Worm (Caenorhabditis elegans) whole organism, late embryonic: ENCODE data around the gene sdpn-1.

ENCODE experiments used
- C08G9.2 ChIP-seq: sonication (generic microtip); optimal IDR thresholded peaks from 2 replicates; lab custom pipeline; 2016; ENCODE audit warnings: mild to moderate bottlenecking, missing genetic modification characterization, moderate library complexity, missing compliant biosample characterization
- F13H6.1 ChIP-seq: sonication (generic microtip); optimal IDR thresholded peaks from 2 replicates; lab custom pipeline; 2016; ENCODE audit warnings: missing genetic modification characterization, missing compliant biosample characterization
- K02D7.2 ChIP-seq: sonication (generic microtip); optimal IDR thresholded peaks from 2 replicates; lab custom pipeline; 2017; ENCODE audit warnings: mild to moderate bottlenecking, missing genetic modification characterization, missing compliant biosample characterization
- K09A11.1 ChIP-seq: sonication (generic microtip); optimal IDR thresholded peaks from 2 replicates; lab custom pipeline; 2017; ENCODE audit warnings: antibody characterized with exemption, mild to moderate bottlenecking, missing genetic modification characterization, missing compliant biosample characterization; ENCODE audit not compliant: insufficient read depth
- T23F11.4 ChIP-seq: fragments of 200-800 bp; sonication (Bioruptor generic); optimal IDR thresholded peaks from 2 replicates; lab custom pipeline; 2018; ENCODE audit warnings: mild to moderate bottlenecking, missing genetic modification characterization, missing compliant biosample characterization
- Y22D7AL.16 ChIP-seq: sonication (generic microtip); optimal IDR thresholded peaks from 2 replicates; lab custom pipeline; 2016; ENCODE audit warnings: missing genetic modification characterization, missing compliant biosample characterization
- ahr-1 ChIP-seq: sonication (generic microtip); optimal IDR thresholded peaks from 2 replicates; lab custom pipeline; 2016; ENCODE audit warnings: missing genetic modification characterization, missing compliant biosample characterization
- ama-1 ChIP-seq: fragments of 150-350 bp; optimal IDR thresholded peaks from 2 replicates; lab custom pipeline; 2014
- ceh-14 ChIP-seq: sonication (generic microtip); optimal IDR thresholded peaks from 2 replicates; lab custom pipeline; 2016; ENCODE audit warnings: missing genotype, missing genetic modification characterization, missing compliant biosample characterization
- ceh-18 ChIP-seq: sonication (generic microtip); optimal IDR thresholded peaks from 2 replicates; lab custom pipeline; 2016; ENCODE audit warnings: missing genetic modification characterization, missing compliant biosample characterization
- ceh-19 ChIP-seq: fragments of 200-800 bp; sonication (Bioruptor generic); optimal IDR thresholded peaks from 2 replicates; lab custom pipeline; 2018; ENCODE audit warnings: mild to moderate bottlenecking, missing genetic modification characterization, missing compliant biosample characterization
- ceh-22 ChIP-seq: sonication (generic microtip); optimal IDR thresholded peaks from 2 replicates; lab custom pipeline; 2017; ENCODE audit warnings: missing biosample characterization, missing genetic modification characterization
- ceh-24 ChIP-seq: sonication (generic microtip); optimal IDR thresholded peaks from 2 replicates; lab custom pipeline; 2016; ENCODE audit warnings: mild to moderate bottlenecking, missing genetic modification characterization, missing compliant biosample characterization
- ceh-30 ChIP-seq: fragments of 150-350 bp; optimal IDR thresholded peaks from 2 replicates; lab custom pipeline; 2014; ENCODE audit warnings: missing biosample characterization, missing genetic modification characterization
- ceh-31 ChIP-seq: sonication (generic microtip); optimal IDR thresholded peaks from 2 replicates; lab custom pipeline; 2016; ENCODE audit warnings: missing genetic modification characterization, missing compliant biosample characterization
- ceh-34 ChIP-seq: sonication (generic microtip); optimal IDR thresholded peaks from 2 replicates; lab custom pipeline; 2016; ENCODE audit warnings: mild to moderate bottlenecking, missing genetic modification characterization, missing compliant biosample characterization
- ceh-48 ChIP-seq: sonication (generic microtip); optimal IDR thresholded peaks from 2 replicates; lab custom pipeline; 2016; ENCODE audit warnings: missing genetic modification characterization, inconsistent platforms, missing compliant biosample characterization
- ceh-6 ChIP-seq: fragments of 200-800 bp; sonication (Bioruptor generic); optimal IDR thresholded peaks from 2 replicates; lab custom pipeline; 2018; ENCODE audit warnings: mild to moderate bottlenecking, missing genetic modification characterization, missing compliant biosample characterization
- ceh-9 ChIP-seq: sonication (generic microtip); optimal IDR thresholded peaks from 2 replicates; lab custom pipeline; 2016; ENCODE audit warnings: mild to moderate bottlenecking, missing genetic modification characterization, inconsistent platforms, missing compliant biosample characterization
- che-1 ChIP-seq: sonication (generic microtip); optimal IDR thresholded peaks from 2 replicates; lab custom pipeline; 2016; ENCODE audit warnings: mild to moderate bottlenecking, missing genetic modification characterization, missing compliant biosample characterization
- dmd-4 ChIP-seq: sonication (generic microtip); optimal IDR thresholded peaks from 2 replicates; lab custom pipeline; 2016; ENCODE audit warnings: borderline replicate concordance, missing genetic modification characterization, missing compliant biosample characterization
- dve-1 ChIP-seq: sonication (generic microtip); optimal IDR thresholded peaks from 2 replicates; lab custom pipeline; 2017; ENCODE audit warnings: antibody characterized with exemption, mild to moderate bottlenecking, missing genetic modification characterization, missing compliant biosample characterization
- elt-2 ChIP-seq: sonication (generic microtip); optimal IDR thresholded peaks from 2 replicates; lab custom pipeline; 2016; ENCODE audit warnings: missing genetic modification reagents, missing genetic modification characterization, missing compliant biosample characterization
- elt-4 ChIP-seq: sonication (generic microtip); optimal IDR thresholded peaks from 2 replicates; lab custom pipeline; 2016; ENCODE audit warnings: missing genetic modification characterization, missing compliant biosample characterization
- eyg-1 ChIP-seq: sonication (generic microtip); optimal IDR thresholded peaks from 2 replicates; lab custom pipeline; 2016; ENCODE audit warnings: missing genotype, missing genetic modification characterization, missing compliant biosample characterization
- fkh-10 ChIP-seq: fragments of 150-350 bp; optimal IDR thresholded peaks from 2 replicates; lab custom pipeline; 2014; ENCODE audit warnings: missing biosample characterization, missing genetic modification reagents, missing genetic modification characterization
- fkh-6 ChIP-seq: sonication (generic microtip); optimal IDR thresholded peaks from 2 replicates; lab custom pipeline; 2016; ENCODE audit warnings: missing genetic modification characterization, missing compliant biosample characterization
- gmeb-2 ChIP-seq: sonication (generic microtip); optimal IDR thresholded peaks from 2 replicates; lab custom pipeline; 2016; ENCODE audit warnings: missing genetic modification characterization, inconsistent platforms, missing compliant biosample characterization
- hlh-30 ChIP-seq: sonication (generic microtip); optimal IDR thresholded peaks from 2 replicates; lab custom pipeline; 2017; ENCODE audit warnings: antibody characterized with exemption, missing genetic modification characterization, missing compliant biosample characterization; ENCODE audit not compliant: insufficient read depth
- hlh-8 ChIP-seq: sonication (generic microtip); optimal IDR thresholded peaks from 2 replicates; lab custom pipeline; 2016; ENCODE audit warnings: missing genotype, missing genetic modification characterization, missing compliant biosample characterization
- madf-2 ChIP-seq: sonication (generic microtip); optimal IDR thresholded peaks from 2 replicates; lab custom pipeline; 2017; ENCODE audit warnings: missing genetic modification characterization, missing compliant biosample characterization
- mec-3 ChIP-seq: sonication (generic microtip); optimal IDR thresholded peaks from 2 replicates; lab custom pipeline; 2016; ENCODE audit warnings: borderline replicate concordance, missing genetic modification characterization, missing compliant biosample characterization
- nhr-232 ChIP-seq: sonication (generic microtip); optimal IDR thresholded peaks from 2 replicates; lab custom pipeline; 2016; ENCODE audit warnings: missing genetic modification characterization, missing compliant biosample characterization
- npax-4 ChIP-seq: sonication (generic microtip); optimal IDR thresholded peaks from 2 replicates; lab custom pipeline; 2016; ENCODE audit warnings: missing genetic modification characterization, missing compliant biosample characterization
- odd-2 ChIP-seq: sonication (generic microtip); optimal IDR thresholded peaks from 2 replicates; lab custom pipeline; 2017; ENCODE audit warnings: antibody characterized with exemption, mild to moderate bottlenecking, missing genetic modification characterization, missing compliant biosample characterization
- pag-3 ChIP-seq: sonication (generic microtip); optimal IDR thresholded peaks from 2 replicates; lab custom pipeline; 2016; ENCODE audit warnings: missing compliant biosample characterization, missing genetic modification characterization, borderline replicate concordance
- pat-9 ChIP-seq: fragments of 200-800 bp; sonication (Bioruptor generic); optimal IDR thresholded peaks from 2 replicates; lab custom pipeline; 2018; ENCODE audit warnings: mild to moderate bottlenecking, missing genetic modification characterization, moderate library complexity, missing compliant biosample characterization
- pha-2 ChIP-seq: sonication (generic microtip); optimal IDR thresholded peaks from 2 replicates; lab custom pipeline; 2017; ENCODE audit warnings: mild to moderate bottlenecking, missing genetic modification characterization, missing compliant biosample characterization
- pha-4 ChIP-seq: fragments of 150-350 bp; optimal IDR thresholded peaks from 2 replicates; lab custom pipeline; 2018; ENCODE audit warnings: missing biosample characterization, missing genetic modification reagents, missing genetic modification characterization
- pros-1 ChIP-seq: fragments of 150-350 bp; optimal IDR thresholded peaks from 2 replicates; lab custom pipeline; 2014; ENCODE audit warnings: missing biosample characterization, missing genetic modification reagents, missing genetic modification characterization
- ref-2 ChIP-seq: sonication (generic microtip); optimal IDR thresholded peaks from 2 replicates; lab custom pipeline; 2016; ENCODE audit warnings: missing genetic modification characterization, missing compliant biosample characterization
- sox-4 ChIP-seq: sonication (generic microtip); optimal IDR thresholded peaks from 2 replicates; lab custom pipeline; 2017; ENCODE audit warnings: mild to moderate bottlenecking, missing genetic modification characterization, inconsistent platforms, missing compliant biosample characterization
- syd-9 ChIP-seq: sonication (generic microtip); optimal IDR thresholded peaks from 2 replicates; lab custom pipeline; 2016; ENCODE audit warnings: mild to moderate bottlenecking, missing genetic modification characterization, moderate library complexity, missing compliant biosample characterization
- tbx-2 ChIP-seq: sonication (generic microtip); optimal IDR thresholded peaks from 2 replicates; lab custom pipeline; 2016; ENCODE audit warnings: missing genetic modification characterization, missing compliant biosample characterization
- ttx-3 ChIP-seq: sonication (generic microtip); optimal IDR thresholded peaks from 2 replicates; lab custom pipeline; 2016; ENCODE audit warnings: missing genetic modification reagents, missing genetic modification characterization, missing compliant biosample characterization
- unc-42 ChIP-seq: sonication (generic microtip); optimal IDR thresholded peaks from 2 replicates; lab custom pipeline; 2016; ENCODE audit warnings: missing genotype, missing genetic modification characterization, missing compliant biosample characterization
- unc-55 ChIP-seq: sonication (generic microtip); optimal IDR thresholded peaks from 2 replicates; lab custom pipeline; 2017; ENCODE audit warnings: missing biosample characterization, missing genetic modification reagents, missing genetic modification characterization
- zip-5 ChIP-seq: sonication (generic microtip); optimal IDR thresholded peaks from 2 replicates; lab custom pipeline; 2016; ENCODE audit warnings: missing genetic modification characterization, missing compliant biosample characterization

Gene sdpn-1

DNA sequence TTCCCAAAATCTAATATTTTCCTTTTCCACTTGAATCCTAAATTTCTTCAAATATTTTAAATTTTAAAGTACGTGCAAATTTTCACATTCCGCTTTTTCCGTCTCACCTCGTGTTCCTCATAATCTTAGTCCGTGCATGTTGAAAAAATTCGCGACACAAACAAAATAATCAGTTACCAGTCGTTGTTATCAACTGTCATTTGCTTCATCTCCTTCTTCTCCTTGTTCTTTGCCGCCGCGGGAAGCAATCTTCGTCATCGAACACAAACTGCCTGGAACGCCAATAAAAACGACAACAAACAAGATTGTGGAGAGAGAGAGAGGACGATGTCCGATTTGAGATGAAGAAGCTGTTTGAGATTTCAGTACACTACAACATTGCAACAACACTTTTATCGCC, 19.7 kb upstream of the sdpn-1 start, which contains the start of gene C34D10.5:
Gene C34D10.5, plus strand, starts transcription at position 269 of the 400 bp plus-strand sequence.
- no peak for TF ChIP-seq dmd-4 (tag; lab: Kevin White, UChicago)
- no peak for TF ChIP-seq tbx-2
- no peak for TF ChIP-seq pat-9 (tag; lab: Kevin White, UChicago)
- no peak for TF ChIP-seq T23F11.4
- no peak for TF ChIP-seq ceh-30
- TF ChIP-seq unc-42 (tag; lab: Kevin White, UChicago), result no peak
- no peak for TF ChIP-seq ama-1
- no peak for TF ChIP-seq ceh-24 (tag; lab: Kevin White, UChicago)
- TF ChIP-seq elt-2, result no peak
- no peak for TF ChIP-seq syd-9 (tag; lab: Kevin White, UChicago)

DNA sequence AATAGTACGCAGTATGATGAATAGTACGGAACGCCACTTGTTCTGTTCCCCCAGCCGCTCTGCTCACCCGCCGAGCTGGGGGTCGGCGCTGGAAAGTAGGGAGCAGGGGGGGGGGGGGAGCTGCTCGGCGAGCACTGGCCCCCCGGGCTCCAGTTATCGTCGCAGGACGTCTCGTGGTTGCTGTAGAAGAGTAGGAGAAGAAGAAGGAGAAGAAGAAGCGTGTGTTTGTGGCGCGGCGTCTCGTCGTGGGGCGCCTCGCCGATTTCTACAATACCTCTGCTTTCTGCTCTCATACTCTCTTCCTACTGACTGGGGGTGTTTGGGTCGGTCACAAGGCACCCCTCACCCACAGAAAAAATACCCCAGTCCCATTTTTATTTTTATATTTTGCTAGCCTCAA, 19.3 kb upstream of the sdpn-1 start:
- no peak for TF ChIP-seq elt-4 (tag; lab: Kevin White, UChicago)
- no peak for TF ChIP-seq fkh-6 (tag; lab: Kevin White, UChicago)
- TF ChIP-seq ref-2 (tag; lab: Kevin White, UChicago), result no peak
- no peak for TF ChIP-seq ahr-1
- no peak for TF ChIP-seq pha-2 (tag; lab: Kevin White, UChicago)
- no peak for TF ChIP-seq K09A11.1 (tag; lab: Kevin White, UChicago)
- TF ChIP-seq npax-4 (tag; lab: Kevin White, UChicago), result no peak
- no peak for TF ChIP-seq dve-1 (tag; lab: Kevin White, UChicago)
- TF ChIP-seq K02D7.2 (tag; lab: Kevin White, UChicago), result no peak
- TF ChIP-seq ceh-48 (tag; lab: Kevin White, UChicago), result no peak
- TF ChIP-seq eyg-1 (tag; lab: Kevin White, UChicago), result no peak
- TF ChIP-seq C08G9.2 (tag; lab: Kevin White, UChicago), result no peak
- TF ChIP-seq sox-4 (tag; lab: Kevin White, UChicago), result no peak
- TF ChIP-seq odd-2 (tag; lab: Kevin White, UChicago), result no peak
- no peak for TF ChIP-seq gmeb-2 (tag; lab: Kevin White, UChicago)
- no peak for TF ChIP-seq syd-9 (tag; lab: Kevin White, UChicago)
- TF ChIP-seq mec-3 (tag; lab: Kevin White, UChicago), result no peak

DNA sequence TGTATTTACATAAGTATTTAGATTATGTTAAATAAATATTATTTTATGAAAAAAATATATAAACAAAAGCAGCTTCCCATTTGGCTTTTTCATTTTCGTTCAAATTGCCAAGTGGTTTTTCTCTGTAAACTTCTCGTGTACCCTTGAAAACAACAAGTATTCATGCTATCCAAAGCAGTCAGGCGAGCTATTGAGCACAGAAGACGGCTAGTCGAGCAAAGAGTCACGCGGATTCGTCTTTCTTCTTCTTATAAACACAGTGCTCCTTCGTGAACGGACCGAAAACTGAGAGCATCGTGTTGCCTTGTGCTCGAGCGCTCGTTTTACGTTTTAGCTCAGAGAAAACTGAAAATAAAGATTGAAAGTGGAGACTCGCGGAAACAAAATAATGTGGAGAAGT, 17.9 kb upstream of the sdpn-1 start:
- no peak for TF ChIP-seq ceh-34
- TF ChIP-seq pros-1, result no peak
- no peak for TF ChIP-seq syd-9 (tag; lab: Kevin White, UChicago)
- no peak for TF ChIP-seq madf-2 (tag; lab: Kevin White, UChicago)
- TF ChIP-seq mec-3 (tag; lab: Kevin White, UChicago), result no peak
- no peak for TF ChIP-seq ceh-14
- no peak for TF ChIP-seq pha-4 (tag; lab: Kevin White, UChicago)
- TF ChIP-seq K02D7.2 (tag; lab: Kevin White, UChicago), result no peak
- TF ChIP-seq ceh-31 (tag; lab: Kevin White, UChicago), result no peak
- no peak for TF ChIP-seq hlh-30
- no peak for TF ChIP-seq che-1
- TF ChIP-seq ceh-6, result no peak
- no peak for TF ChIP-seq ceh-18 (tag; lab: Kevin White, UChicago)
- TF ChIP-seq ama-1, result no peak
- TF ChIP-seq ceh-9 (tag; lab: Kevin White, UChicago), result no peak

DNA sequence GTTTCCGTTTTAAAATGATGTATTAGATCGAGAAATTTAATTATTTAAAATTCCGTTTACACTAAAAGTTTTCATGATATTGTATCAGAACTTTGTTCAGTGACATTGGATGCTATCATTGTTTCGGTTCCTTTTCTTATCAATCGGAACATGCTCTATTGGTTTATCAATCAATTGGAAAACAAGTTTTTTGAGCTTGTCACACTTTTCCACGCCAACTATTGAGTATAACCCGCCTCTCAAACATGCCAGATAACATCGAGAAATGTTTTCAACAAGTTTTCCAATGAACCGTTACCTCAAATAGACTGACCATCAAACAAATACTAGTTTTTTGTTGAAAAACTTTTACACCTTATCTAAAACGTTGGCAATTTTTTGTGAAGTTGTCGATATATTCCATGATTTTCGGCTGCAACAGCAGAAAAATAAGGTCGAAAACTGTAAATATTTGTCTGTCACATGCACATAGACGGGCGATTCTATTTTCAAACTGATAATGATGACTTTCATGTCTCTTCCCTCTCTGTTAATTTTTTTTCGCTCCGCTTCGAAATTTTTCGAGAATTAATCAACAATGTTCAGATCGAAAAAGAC, 16.5 kb upstream of the sdpn-1 start, which contains the start of gene unk-1:
Gene unk-1, plus strand, starts transcription at position 577 of the 597 bp plus-strand sequence.
- TF ChIP-seq pag-3, result no peak
- TF ChIP-seq Y22D7AL.16 (tag; lab: Kevin White, UChicago), result no peak
- no peak for TF ChIP-seq fkh-10 (GFP tag; lab: Kevin White, UChicago)
- TF ChIP-seq madf-2 (tag; lab: Kevin White, UChicago), result no peak
- TF ChIP-seq K09A11.1 (tag; lab: Kevin White, UChicago), result no peak
- TF ChIP-seq syd-9 (tag; lab: Kevin White, UChicago), result no peak
- TF ChIP-seq nhr-232 (tag; lab: Kevin White, UChicago), result no peak
- TF ChIP-seq ceh-22 (tag; lab: Kevin White, UChicago), result no peak
- no peak for TF ChIP-seq dve-1 (tag; lab: Kevin White, UChicago)
- no peak for TF ChIP-seq ttx-3
- TF ChIP-seq dmd-4 (tag; lab: Kevin White, UChicago), result no peak
- TF ChIP-seq F13H6.1 (tag; lab: Kevin White, UChicago), result no peak
- TF ChIP-seq hlh-8 (tag; lab: Kevin White, UChicago), result no peak
- TF ChIP-seq ahr-1, result no peak
- TF ChIP-seq unc-55 (GFP tag; lab: Kevin White, UChicago), result no peak
- TF ChIP-seq zip-5 (tag; lab: Kevin White, UChicago), result no peak
- no peak for TF ChIP-seq gmeb-2 (tag; lab: Kevin White, UChicago)
- TF ChIP-seq ceh-24 (tag; lab: Kevin White, UChicago), result no peak
- no peak for TF ChIP-seq ceh-19
- TF ChIP-seq, all 69 proteins: peak for 0
